Fruit fly (Drosophila melanogaster) S2 (cell line): ENCODE measurements around the gene CG13713.

Experiments
- CG8478 ChIP-seq: fragments of >200 bp; optimal IDR thresholded peaks from 2 replicates; lab custom pipeline; 2018
- CTCF ChIP-seq, 2 experiments: fragments of >200 bp; optimal IDR thresholded peaks; 2 replicates each; lab custom pipeline; 2018

Gene CG13713

dm6 chr3L:4696380-4696779 is 1.0 kb upstream of the CG13713 start:
- no peak for TF ChIP-seq CG8478
- no peak for TF ChIP-seq CTCF (optimal IDR thresholded peaks at IDR 0.05; lab: Kevin White, UChicago)

dm6 chr3L:4698032-4698431 is 631 bp downstream of the CG13713 start:
- no peak for TF ChIP-seq CG8478
- no peak for TF ChIP-seq CTCF (optimal IDR thresholded peaks at IDR 0.05; lab: Kevin White, UChicago)

dm6 chr3L:4698496-4698895 is 1.1 kb downstream of the CG13713 start:
- TF ChIP-seq CTCF (optimal IDR thresholded peaks at IDR 0.05; lab: Kevin White, UChicago) (no peak), CG8478 (no peak)

- no peak for TF ChIP-seq CG8478
- no peak for TF ChIP-seq CTCF (optimal IDR thresholded peaks at IDR 0.05; lab: Kevin White, UChicago)
Observed at dm6 chr3L:4700091-4700490, 2.7 kb downstream of the CG13713 start.

- TF ChIP-seq CG8478 (no peak), CTCF (optimal IDR thresholded peaks at IDR 0.05; lab: Kevin White, UChicago) (no peak)
Observed at dm6 chr3L:4702003-4702402, 4.6 kb downstream of the CG13713 start.

- TF ChIP-seq CTCF (optimal IDR thresholded peaks at IDR 0.05; lab: Kevin White, UChicago) (no peak), CG8478 (no peak)
Observed at dm6 chr3L:4707831-4708230, 10.4 kb downstream of the CG13713 start.

dm6 chr3L:4708536-4708935 is 11.1 kb downstream of the CG13713 start:
- TF ChIP-seq CTCF (optimal IDR thresholded peaks at IDR 0.05; lab: Kevin White, UChicago) (no peak), CG8478 (no peak)

- no peak for TF ChIP-seq CG8478
- TF ChIP-seq CTCF (optimal IDR thresholded peaks at IDR 0.05; lab: Kevin White, UChicago) = no peak
Observed at dm6 chr3L:4709790-4710189, 12.4 kb downstream of the CG13713 start, which contains the start of gene CG13712. Gene CG13712 (minus strand): TSS chr3L:4709890.

dm6 chr3L:4719743-4720142 is 22.3 kb downstream of the CG13713 start:
- TF ChIP-seq CTCF (optimal IDR thresholded peaks at IDR 0.05; lab: Kevin White, UChicago) = no peak
- no peak for TF ChIP-seq CG8478

dm6 chr3L:4720510-4721157 is 23.2 kb downstream of the CG13713 start:
- TF ChIP-seq CTCF (optimal IDR thresholded peaks at IDR 0.05; lab: Kevin White, UChicago) (no peak), CG8478 (no peak)

dm6 chr3L:4721886-4722285 is 24.5 kb downstream of the CG13713 start:
- TF ChIP-seq CG8478 (no peak), CTCF (optimal IDR thresholded peaks at IDR 0.05; lab: Kevin White, UChicago) (no peak)

dm6 chr3L:4729805-4730204 is 32.4 kb downstream of the CG13713 start:
- no peak for TF ChIP-seq CG8478

dm6 chr3L:4731687-4732086 is 34.3 kb downstream of the CG13713 start:
- TF ChIP-seq CTCF (optimal IDR thresholded peaks at IDR 0.05; lab: Kevin White, UChicago) = no peak
- no peak for TF ChIP-seq CG8478

dm6 chr3L:4736643-4737042 is 39.2 kb downstream of the CG13713 start:
- no peak for TF ChIP-seq CG8478
- no peak for TF ChIP-seq CTCF (optimal IDR thresholded peaks at IDR 0.05; lab: Kevin White, UChicago)

dm6 chr3L:4745143-4745542 is 47.7 kb downstream of the CG13713 start:
- no peak for TF ChIP-seq CG8478
- TF ChIP-seq CTCF (optimal IDR thresholded peaks at IDR 0.05; lab: Kevin White, UChicago) = no peak

- TF ChIP-seq CG8478 (no peak), CTCF (optimal IDR thresholded peaks at IDR 0.05; lab: Kevin White, UChicago) (no peak)
Observed at dm6 chr3L:4747119-4747851, 49.9 kb downstream of the CG13713 start.
